Fruit fly (Drosophila melanogaster) whole organism, pupa: ENCODE measurements around the gene XRCC1.

Experiments
- CG10348 ChIP-seq: fragments of 200-800 bp; sonication (Bioruptor generic); IDR thresholded peaks from 2 replicates; pipeline ENCODE4 v1.3.6; 2022; ENCODE audit warnings: missing biosample characterization, missing genetic modification characterization
- CG12605 ChIP-seq: fragments of 200-800 bp; sonication (Bioruptor generic); IDR thresholded peaks from 2 replicates; pipeline ENCODE4 v1.3.6; 2022; ENCODE audit warnings: missing biosample characterization, missing genetic modification characterization
- CG13204 ChIP-seq: fragments of 200-800 bp; sonication (Bioruptor generic); optimal IDR thresholded peaks from 2 replicates; lab custom pipeline; 2018; ENCODE audit warnings: missing biosample characterization, mild to moderate bottlenecking, missing genetic modification characterization, moderate library complexity
- CG14655 ChIP-seq: fragments of 200-800 bp; sonication (Bioruptor generic); optimal IDR thresholded peaks from 3 replicates; lab custom pipeline; 2017; ENCODE audit warnings: mild to moderate bottlenecking, missing biosample characterization, missing genetic modification reagents, missing genetic modification characterization
- CG15710 ChIP-seq: fragments of 200-800 bp; sonication (Bioruptor generic); optimal IDR thresholded peaks from 2 replicates; lab custom pipeline; 2018; ENCODE audit warnings: missing biosample characterization, mild to moderate bottlenecking, missing genetic modification characterization, moderate library complexity
- CG32121 ChIP-seq: fragments of 200-800 bp; sonication (Bioruptor generic); IDR thresholded peaks from 2 replicates; pipeline ENCODE4 v1.3.6; 2022; ENCODE audit warnings: missing biosample characterization, missing genetic modification characterization
- CG34367 ChIP-seq: fragments of 200-800 bp; sonication (Bioruptor generic); optimal IDR thresholded peaks from 2 replicates; lab custom pipeline; 2018; ENCODE audit warnings: missing biosample characterization, mild to moderate bottlenecking, missing genetic modification characterization
- CG4496 ChIP-seq: fragments of 200-800 bp; sonication (Bioruptor generic); IDR thresholded peaks from 3 replicates; pipeline ENCODE4 v1.3.6; 2022; ENCODE audit warnings: missing biosample characterization, missing genetic modification characterization
- CG8159 ChIP-seq: fragments of 200-800 bp; sonication (Bioruptor generic); optimal IDR thresholded peaks from 3 replicates; lab custom pipeline; 2018; ENCODE audit warnings: missing biosample characterization, mild to moderate bottlenecking, missing genetic modification characterization, moderate library complexity
- CG8301 ChIP-seq: fragments of 200-800 bp; sonication (Bioruptor generic); optimal IDR thresholded peaks from 2 replicates; lab custom pipeline; 2018; ENCODE audit warnings: missing biosample characterization, mild to moderate bottlenecking, missing genetic modification characterization
- CG9948 ChIP-seq: fragments of 200-800 bp; sonication (Bioruptor generic); optimal IDR thresholded peaks from 2 replicates; lab custom pipeline; 2018; ENCODE audit warnings: missing biosample characterization, mild to moderate bottlenecking, missing genetic modification characterization, moderate library complexity
- EcR ChIP-seq: fragments of 200-800 bp; sonication (Bioruptor generic); optimal IDR thresholded peaks from 3 replicates; lab custom pipeline; 2019; ENCODE audit warnings: missing biosample characterization, missing genetic modification characterization, mild to moderate bottlenecking, moderate library complexity, missing genetic modification reagents
- Pif1A ChIP-seq: fragments of 200-800 bp; sonication (Bioruptor generic); optimal IDR thresholded peaks from 3 replicates; lab custom pipeline; 2016; ENCODE audit warnings: missing biosample characterization, missing genetic modification characterization
- Snoo ChIP-seq: fragments of 200-800 bp; sonication (Bioruptor generic); optimal IDR thresholded peaks from 3 replicates; lab custom pipeline; 2017; ENCODE audit warnings: missing biosample characterization, mild to moderate bottlenecking, missing genetic modification characterization, inconsistent platforms
- gl ChIP-seq: fragments of 200-800 bp; sonication (Bioruptor generic); optimal IDR thresholded peaks from 2 replicates; lab custom pipeline; 2018; ENCODE audit warnings: missing biosample characterization, mild to moderate bottlenecking, missing genetic modification characterization
- rn ChIP-seq: fragments of 200-800 bp; sonication (Bioruptor generic); IDR thresholded peaks from 2 replicates; pipeline ENCODE4 v1.3.6; 2022; ENCODE audit warnings: missing biosample characterization, missing genetic modification characterization

The XRCC1 gene

dm6 chrX:5363116-5363515, 33.4 kb downstream of the XRCC1 start:
- TF ChIP-seq CG12605: no peak
- no peak for TF ChIP-seq CG13204 (GFP tag; lab: Kevin White, UChicago)
- TF ChIP-seq Pif1A (GFP tag; lab: Kevin White, UChicago): no peak
- no peak for TF ChIP-seq CG34367 (tag; lab: Kevin White, UChicago)
- TF ChIP-seq EcR (GFP tag; lab: Kevin White, UChicago): no peak
- no peak for TF ChIP-seq rn
- TF ChIP-seq CG8159 (tag; lab: Kevin White, UChicago): no peak
- TF ChIP-seq gl (tag; lab: Kevin White, UChicago): no peak
- no peak for TF ChIP-seq CG9948 (tag; lab: Kevin White, UChicago)
- no peak for TF ChIP-seq CG4496 (GFP tag; lab: Robert Waterston, UW)
- TF ChIP-seq CG10348: no peak
- no peak for TF ChIP-seq CG8301

- TF ChIP-seq CG12605 (no peak), CG13204 (GFP tag; lab: Kevin White, UChicago) (no peak), CG15710 (no peak), CG8301 (no peak), CG32121 (GFP tag; lab: Robert Waterston, UW) (no peak), CG14655 (GFP tag; lab: Kevin White, UChicago) (no peak), CG10348 (no peak), gl (tag; lab: Kevin White, UChicago) (no peak), Snoo (no peak), CG8159 (tag; lab: Kevin White, UChicago) (no peak), Pif1A (GFP tag; lab: Kevin White, UChicago) (no peak)
- TF ChIP-seq, all 21 proteins: peak for 0
Measured at dm6 chrX:5364031-5364430, 34.4 kb downstream of the XRCC1 start.
